Fruit fly (Drosophila melanogaster) whole organism, prepupa: ENCODE data around the gene lz.

ENCODE experiments used
- CG10631 ChIP-seq: fragments of 200-800 bp; sonication (Bioruptor generic); optimal IDR thresholded peaks from 2 replicates; lab custom pipeline; 2016; ENCODE audit warnings: missing biosample characterization, missing genetic modification characterization
- CG10669 ChIP-seq: fragments of 200-800 bp; sonication (Bioruptor generic); optimal IDR thresholded peaks from 3 replicates; lab custom pipeline; 2018; ENCODE audit warnings: missing biosample characterization, mild to moderate bottlenecking, missing genetic modification characterization, moderate library complexity
- CG15336 ChIP-seq: fragments of 200-800 bp; sonication (Bioruptor generic); IDR thresholded peaks from 2 replicates; pipeline ENCODE4 v1.3.6; 2022; ENCODE audit warnings: missing biosample characterization, missing genetic modification characterization
- CG3032 ChIP-seq: fragments of 200-800 bp; optimal IDR thresholded peaks from 2 replicates; lab custom pipeline; 2019; ENCODE audit warnings: missing biosample characterization, mild to moderate bottlenecking, missing genetic modification characterization, moderate library complexity
- CG31627 ChIP-seq: fragments of 200-800 bp; sonication (Bioruptor generic); optimal IDR thresholded peaks from 3 replicates; lab custom pipeline; 2016; ENCODE audit warnings: missing biosample characterization, missing genetic modification characterization
- CG34406 ChIP-seq: fragments of 200-800 bp; sonication (Bioruptor generic); optimal IDR thresholded peaks from 3 replicates; lab custom pipeline; 2016; ENCODE audit warnings: missing biosample characterization, missing genetic modification characterization
- CG3919 ChIP-seq: fragments of 200-800 bp; sonication (Bioruptor generic); optimal IDR thresholded peaks from 3 replicates; lab custom pipeline; 2016; ENCODE audit warnings: missing biosample characterization, missing genetic modification characterization
- CG6163 ChIP-seq: fragments of 200-800 bp; sonication (Bioruptor generic); IDR thresholded peaks from 3 replicates; pipeline ENCODE4 v1.3.6; 2022; ENCODE audit warnings: missing biosample characterization, missing genetic modification characterization
- CG6276 ChIP-seq: fragments of 200-800 bp; sonication (Bioruptor generic); optimal IDR thresholded peaks from 2 replicates; lab custom pipeline; 2017; ENCODE audit warnings: missing biosample characterization, mild to moderate bottlenecking, missing genetic modification characterization
- CG6808 ChIP-seq: fragments of 200-800 bp; sonication (Bioruptor generic); optimal IDR thresholded peaks from 3 replicates; lab custom pipeline; 2017; ENCODE audit warnings: missing biosample characterization, missing genetic modification characterization, mild to moderate bottlenecking, moderate library complexity, missing genetic modification reagents
- CG7368 ChIP-seq: fragments of 200-800 bp; sonication (Bioruptor generic); optimal IDR thresholded peaks from 3 replicates; lab custom pipeline; 2016; ENCODE audit warnings: missing biosample characterization, missing genetic modification characterization
- CG8119 ChIP-seq: fragments of 200-800 bp; sonication (Bioruptor generic); IDR thresholded peaks from 3 replicates; pipeline ENCODE4 v1.3.6; 2022; ENCODE audit warnings: missing biosample characterization, missing genetic modification characterization
- CG8632 ChIP-seq: fragments of 200-800 bp; sonication (Bioruptor generic); optimal IDR thresholded peaks from 3 replicates; lab custom pipeline; 2016; ENCODE audit warnings: missing biosample characterization, missing genetic modification characterization
- Eip75B ChIP-seq: fragments of 200-800 bp; sonication (Bioruptor generic); optimal IDR thresholded peaks from 3 replicates; lab custom pipeline; 2016; ENCODE audit warnings: missing biosample characterization, missing genetic modification characterization
- Eip78C ChIP-seq: fragments of 200-800 bp; sonication (Bioruptor generic); peaks from one replicate; lab custom pipeline; 2016; ENCODE audit warnings: missing biosample characterization, missing genetic modification characterization
- Eip93F ChIP-seq: fragments of 200-800 bp; sonication (Bioruptor generic); optimal IDR thresholded peaks from 2 replicates; lab custom pipeline; 2016; ENCODE audit warnings: missing biosample characterization, mild to moderate bottlenecking, missing genetic modification characterization
- Ets21C ChIP-seq: fragments of 200-800 bp; sonication (Bioruptor generic); optimal IDR thresholded peaks from 3 replicates; lab custom pipeline; 2016; ENCODE audit warnings: missing biosample characterization, missing genetic modification characterization
- Ets96B ChIP-seq: fragments of 200-800 bp; optimal IDR thresholded peaks from 2 replicates; lab custom pipeline; 2019; ENCODE audit warnings: missing biosample characterization, mild to moderate bottlenecking, missing genetic modification characterization, moderate library complexity
- Hr38 ChIP-seq: sonication (Bioruptor generic); optimal IDR thresholded peaks from 2 replicates; lab custom pipeline; 2016; ENCODE audit warnings: missing biosample characterization, missing genetic modification characterization
- Hr39 ChIP-seq: fragments of 200-800 bp; sonication (Bioruptor generic); optimal IDR thresholded peaks from 2 replicates; lab custom pipeline; 2016; ENCODE audit warnings: missing biosample characterization, missing genetic modification characterization
- Hr4 ChIP-seq: fragments of 200-800 bp; sonication (Bioruptor generic); optimal IDR thresholded peaks from 3 replicates; lab custom pipeline; 2016; ENCODE audit warnings: missing biosample characterization, missing genetic modification characterization
- OdsH ChIP-seq: fragments of 200-800 bp; sonication (Bioruptor generic); optimal IDR thresholded peaks from 3 replicates; lab custom pipeline; 2016; ENCODE audit warnings: missing biosample characterization, missing genetic modification characterization
- Sox102F ChIP-seq: fragments of 200-800 bp; sonication (Bioruptor generic); optimal IDR thresholded peaks from 2 replicates; lab custom pipeline; 2016; ENCODE audit warnings: missing biosample characterization, mild to moderate bottlenecking, missing genetic modification characterization
- Sox14 ChIP-seq: fragments of 200-800 bp; sonication (Bioruptor generic); optimal IDR thresholded peaks from 3 replicates; lab custom pipeline; 2016; ENCODE audit warnings: missing biosample characterization, missing genetic modification characterization
- Sox15 ChIP-seq: fragments of 200-800 bp; sonication (Bioruptor generic); optimal IDR thresholded peaks from 3 replicates; lab custom pipeline; 2016; ENCODE audit warnings: missing biosample characterization, missing genetic modification characterization
- achi ChIP-seq: fragments of 200-800 bp; sonication (Bioruptor generic); optimal IDR thresholded peaks from 3 replicates; lab custom pipeline; 2016; ENCODE audit warnings: missing biosample characterization, missing genetic modification characterization
- acj6 ChIP-seq: fragments of 200-800 bp; sonication (Bioruptor generic); optimal IDR thresholded peaks from 3 replicates; lab custom pipeline; 2016; ENCODE audit warnings: missing biosample characterization, missing genetic modification characterization
- dac ChIP-seq: fragments of 200-800 bp; sonication (Bioruptor generic); optimal IDR thresholded peaks from 2 replicates; lab custom pipeline; 2017; ENCODE audit warnings: missing biosample characterization, mild to moderate bottlenecking, missing genetic modification characterization
- dsx ChIP-seq: fragments of 200-800 bp; optimal IDR thresholded peaks from 3 replicates; lab custom pipeline; 2019; ENCODE audit warnings: missing biosample characterization, mild to moderate bottlenecking, missing genetic modification characterization, moderate library complexity; ENCODE audit not compliant: poor library complexity, severe bottlenecking
- eg ChIP-seq: fragments of 200-800 bp; sonication (Bioruptor generic); IDR thresholded peaks from 3 replicates; pipeline ENCODE4 v1.3.6; 2022; ENCODE audit warnings: missing biosample characterization, missing genetic modification characterization
- esn ChIP-seq: fragments of 200-800 bp; sonication (Bioruptor generic); optimal IDR thresholded peaks from 2 replicates; lab custom pipeline; 2016; ENCODE audit warnings: missing biosample characterization, mild to moderate bottlenecking, missing genetic modification characterization, moderate library complexity
- lz ChIP-seq: fragments of 200-800 bp; sonication (Bioruptor generic); optimal IDR thresholded peaks from 3 replicates; lab custom pipeline; 2016; ENCODE audit warnings: missing biosample characterization, missing genetic modification characterization
- pdm3 ChIP-seq: fragments of 200-800 bp; sonication (Bioruptor generic); optimal IDR thresholded peaks from 3 replicates; lab custom pipeline; 2016; ENCODE audit warnings: missing biosample characterization, missing genetic modification characterization
- salr ChIP-seq, 2 experiments: fragments of 200-800 bp; sonication (Bioruptor generic); optimal IDR thresholded peaks; 3 replicates each; lab custom pipeline; 2016 to 2018; ENCODE audit warnings: missing biosample characterization in 2 of 2, missing genetic modification characterization in 2 of 2, mild to moderate bottlenecking in 1 of 2
- ss ChIP-seq, 2 experiments: fragments of 200-800 bp; sonication (Bioruptor generic); optimal IDR thresholded peaks; 2 replicates in 1 of 2; 3 replicates in 1 of 2; lab custom pipeline; 2017 to 2018; ENCODE audit warnings: mild to moderate bottlenecking in 2 of 2, missing biosample characterization in 2 of 2, missing genetic modification characterization in 2 of 2, moderate library complexity in 1 of 2
- svp ChIP-seq: fragments of 200-800 bp; sonication (Bioruptor generic); peaks from one replicate; lab custom pipeline; 2016; ENCODE audit warnings: missing biosample characterization, missing genetic modification characterization

lz gene

DNA sequence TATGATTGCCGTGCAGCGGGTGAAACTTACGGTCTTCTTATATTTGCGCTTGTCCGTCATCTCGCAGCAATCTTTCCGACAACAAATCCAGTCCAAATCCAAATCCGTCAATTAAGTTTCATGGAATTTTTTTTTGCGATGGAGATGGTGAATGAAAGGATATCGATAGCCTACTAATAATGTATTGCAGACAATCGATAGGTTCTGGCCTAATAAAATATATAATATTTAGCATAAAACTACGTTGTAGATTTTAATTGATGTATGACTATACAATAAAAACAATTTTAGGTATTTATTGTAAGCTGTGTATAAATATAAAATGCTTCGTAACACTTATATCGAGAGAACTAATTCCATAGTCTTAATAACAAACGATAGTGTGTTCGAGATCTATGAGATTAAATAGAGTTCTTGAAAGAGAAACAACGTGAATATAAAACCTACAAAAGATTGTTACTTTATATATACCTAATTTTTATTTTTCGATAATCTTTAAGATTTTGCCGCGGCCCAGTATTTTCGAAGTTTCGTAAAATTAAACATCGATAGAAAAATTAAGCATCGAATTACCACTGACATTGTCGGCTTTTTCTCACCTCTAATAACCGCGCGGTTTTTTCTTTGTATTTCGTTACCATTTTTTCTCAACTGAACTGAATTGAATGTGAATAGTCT is 11.5 kb upstream of the lz start, which contains the start of the genes Cfp1 and Aladin:
TSS of gene Cfp1 (minus strand) at position 131 of the 678 bp plus-strand sequence.
TSS of gene Aladin (plus strand) at position 584 of the 678 bp plus-strand sequence.
- TF ChIP-seq OdsH (no peak), esn (GFP tag; lab: Kevin White, UChicago) (peak; percentile 24)

DNA sequence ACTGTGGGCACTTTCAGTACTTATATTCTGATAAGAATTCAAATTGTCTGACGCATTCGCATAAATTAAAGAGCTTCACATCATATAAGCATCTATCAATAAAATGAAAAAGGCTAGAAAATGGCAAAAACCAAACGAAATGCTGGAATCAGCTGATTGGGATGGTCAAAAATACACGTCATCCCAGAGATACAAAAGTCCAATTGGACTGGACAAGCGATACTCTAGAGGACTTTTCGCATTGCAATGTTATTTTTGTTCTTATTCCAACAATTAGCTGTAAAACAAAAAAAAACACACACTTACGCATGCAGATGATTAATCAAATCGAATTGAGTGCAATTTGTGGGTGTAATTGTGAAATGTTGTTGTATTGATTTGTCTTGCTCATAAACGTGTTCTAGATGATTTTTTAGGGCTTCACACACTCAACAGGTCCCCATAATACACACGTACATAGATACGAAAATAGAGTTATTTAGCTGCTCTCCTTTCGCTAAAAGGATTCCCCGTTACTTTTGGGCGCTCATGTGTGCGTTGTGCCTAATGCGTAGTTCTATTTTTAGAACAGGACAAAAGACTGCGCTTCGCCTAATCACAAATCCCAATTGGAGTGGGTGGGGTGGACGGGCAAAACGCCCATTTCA is 2.3 kb upstream of the lz start:
- TF ChIP-seq lz (GFP tag; lab: Kevin White, UChicago): no peak
- TF ChIP-seq Hr39 (GFP tag; lab: Kevin White, UChicago): no peak
- no peak for TF ChIP-seq Hr38 (GFP tag; lab: Kevin White, UChicago)
- no peak for TF ChIP-seq salr (GFP tag; optimal IDR thresholded peaks at IDR 0.05; lab: Kevin White, UChicago)
- no peak for TF ChIP-seq CG10631
- no peak for TF ChIP-seq ss (GFP tag; optimal IDR thresholded peaks at IDR 0.05; lab: Kevin White, UChicago)
- no peak for TF ChIP-seq Eip78C (GFP tag; lab: Kevin White, UChicago)
- no peak for TF ChIP-seq CG6276 (GFP tag; lab: Kevin White, UChicago)
- TF ChIP-seq Sox102F (GFP tag; lab: Kevin White, UChicago): no peak
- no peak for TF ChIP-seq svp
- no peak for TF ChIP-seq achi (GFP tag; lab: Kevin White, UChicago)

DNA sequence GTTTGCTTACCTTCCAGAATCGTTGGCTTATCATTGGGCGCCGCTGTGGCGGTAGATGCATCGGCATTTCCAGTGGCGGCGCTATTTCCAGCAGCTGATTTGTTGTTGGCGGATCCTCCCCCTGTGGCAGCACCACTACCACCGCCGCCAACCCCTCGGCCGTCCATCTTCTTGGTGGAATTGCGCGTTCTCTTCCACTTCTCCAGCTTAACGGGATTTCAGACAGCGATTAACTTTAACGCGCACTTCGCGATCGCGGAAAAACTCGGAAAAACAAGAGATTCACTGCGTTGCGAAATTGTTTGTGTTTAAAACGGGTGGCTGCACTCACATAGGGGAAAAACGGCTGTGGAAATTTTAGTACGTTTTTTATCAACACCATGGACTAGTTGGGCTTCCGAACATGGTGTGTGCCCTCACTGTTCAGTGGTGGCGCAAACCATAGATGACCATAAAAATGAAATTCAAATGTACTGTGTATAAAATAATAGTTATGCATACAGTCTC is 1.6 kb upstream of the lz start, which contains the start of gene c11.1:
TSS of gene c11.1 (minus strand) at position 335 of the 507 bp plus-strand sequence.
- 0 out of 2 replicates have a peak, but pooled peaks have one; percentile 33 for TF ChIP-seq CG15336
- TF ChIP-seq CG8119 (GFP tag; lab: Robert Waterston, UW): 0 out of 3 replicates have a peak, but pooled peaks have one; percentile 17
- peak; percentile 29 for TF ChIP-seq Eip78C (GFP tag; lab: Kevin White, UChicago)
- peak; percentile 37 for TF ChIP-seq Sox14 (GFP tag; lab: Kevin White, UChicago)
- no peak for TF ChIP-seq Eip93F (GFP tag; lab: Kevin White, UChicago)
- peak; percentile 64 for TF ChIP-seq CG6808 (GFP tag; lab: Kevin White, UChicago)
- peak; percentile 22 for TF ChIP-seq esn (GFP tag; lab: Kevin White, UChicago)
- no peak for TF ChIP-seq eg

DNA sequence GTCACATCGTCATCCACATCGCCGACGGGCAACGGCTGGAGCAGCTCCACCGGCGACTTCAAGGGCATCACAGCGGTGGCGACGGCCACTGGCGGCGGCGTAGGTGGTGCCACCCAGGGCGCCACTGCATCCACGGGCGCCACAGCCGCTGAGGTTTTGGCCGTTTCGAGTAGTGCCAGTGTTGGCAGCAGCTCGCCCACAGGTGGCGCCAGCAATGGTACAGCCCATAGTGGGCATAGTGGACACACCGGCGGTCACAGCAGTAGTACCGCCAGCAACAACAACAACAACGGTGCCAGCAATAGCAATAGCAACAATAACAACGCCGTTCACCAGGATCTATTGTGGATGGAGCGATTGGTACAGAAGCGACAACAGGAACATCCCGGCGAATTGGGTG is 1.9 kb downstream of the lz start:
- TF ChIP-seq CG6163 (no peak), Eip78C (GFP tag; lab: Kevin White, UChicago) (peak; percentile 3), CG7368 (no peak)

DNA sequence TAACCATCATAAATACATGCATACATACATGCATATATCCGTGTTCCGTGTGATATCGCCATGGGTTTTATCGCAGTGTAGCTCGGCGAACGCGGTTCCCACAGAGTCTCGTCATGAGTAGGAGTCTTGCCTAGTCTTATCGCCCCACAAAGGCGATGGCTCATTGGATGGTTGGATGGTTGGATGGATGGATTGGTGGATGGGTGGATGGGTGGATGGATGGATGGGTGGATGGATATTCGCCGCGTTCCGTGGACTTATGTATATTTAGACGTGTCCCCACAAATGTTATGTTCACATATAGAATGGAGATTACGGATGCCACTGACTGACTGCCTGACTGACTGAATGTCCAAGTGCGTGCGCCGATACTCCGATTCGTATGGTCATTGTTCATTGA is 6.8 kb downstream of the lz start:
- TF ChIP-seq dsx (GFP tag; lab: Kevin White, UChicago) (no peak), Eip93F (GFP tag; lab: Kevin White, UChicago) (no peak), CG6276 (GFP tag; lab: Kevin White, UChicago) (no peak), CG8632 (GFP tag; lab: Kevin White, UChicago) (no peak)

DNA sequence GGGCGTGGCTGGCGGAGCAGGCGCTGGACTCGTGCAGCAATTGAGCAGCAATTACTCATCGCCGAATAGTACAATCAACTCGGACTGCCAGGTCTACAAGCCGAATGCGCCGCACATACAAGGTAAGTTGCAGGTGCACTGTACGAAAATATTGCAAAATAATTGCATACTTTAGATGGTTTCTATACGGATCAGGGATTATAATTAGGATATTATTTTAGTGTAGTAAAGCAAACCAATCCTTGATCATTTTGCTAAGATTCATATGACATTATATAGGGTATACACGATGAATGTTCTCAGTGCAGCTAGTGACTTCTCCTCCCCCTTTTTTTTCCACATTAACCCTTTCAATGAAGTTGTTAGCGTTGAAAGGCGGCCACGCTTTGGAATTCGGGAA is 11.1 kb downstream of the lz start:
- TF ChIP-seq CG3919 (peak; percentile 3), Hr4 (GFP tag; lab: Kevin White, UChicago) (no peak), CG3032 (tag; lab: Kevin White, UChicago) (peak; percentile 26), dac (GFP tag; lab: Kevin White, UChicago) (no peak), ss (GFP tag; optimal IDR thresholded peaks at IDR 0.05; lab: Kevin White, UChicago) (peak in 1 of 2 experiments; percentile 16), CG31627 (GFP tag; lab: Kevin White, UChicago) (peak; percentile 1), acj6 (peak; percentile 12), Ets96B (tag; lab: Kevin White, UChicago) (peak; percentile 20), svp (peak; percentile 21), CG34406 (GFP tag; lab: Kevin White, UChicago) (no peak), Eip75B (no peak), Hr39 (GFP tag; lab: Kevin White, UChicago) (peak; percentile 16), esn (GFP tag; lab: Kevin White, UChicago) (peak; percentile 2), CG10669 (GFP tag; lab: Kevin White, UChicago) (peak; percentile 2), Sox15 (no peak), eg (0 out of 3 replicates have a peak, but pooled peaks have one; percentile 10), Eip78C (GFP tag; lab: Kevin White, UChicago) (peak; percentile 53), CG15336 (0 out of 2 replicates have a peak, but pooled peaks have one; percentile 14), Eip93F (GFP tag; lab: Kevin White, UChicago) (no peak), CG8119 (GFP tag; lab: Robert Waterston, UW) (no peak), salr (GFP tag; optimal IDR thresholded peaks at IDR 0.05; lab: Kevin White, UChicago) (peak in 1 of 2 experiments; percentile 2), lz (GFP tag; lab: Kevin White, UChicago) (peak; percentile 33), Ets21C (GFP tag; lab: Kevin White, UChicago) (no peak), pdm3 (peak; percentile 20), Sox102F (GFP tag; lab: Kevin White, UChicago) (no peak), CG6163 (peak; percentile 54; the same call in 2 of the 3 replicates)
